Worm (Caenorhabditis elegans) whole organism, L1 larva: ENCODE data around the gene Y39B6A.33.

ENCODE experiments used
- ama-1 ChIP-seq: fragments of 150-350 bp; optimal IDR thresholded peaks from 2 replicates; lab custom pipeline; 2014
- lin-13 ChIP-seq: fragments of 150-350 bp; optimal IDR thresholded peaks from 2 replicates; lab custom pipeline; 2014; ENCODE audit warnings: missing biosample characterization, missing genetic modification reagents, missing genetic modification characterization
- lin-35 ChIP-seq, 2 experiments: fragments of 150-350 bp; optimal IDR thresholded peaks; 2 replicates each; lab custom pipeline; 2014; ENCODE audit warnings: missing biosample characterization in 2 of 2, missing genetic modification characterization in 2 of 2, missing genetic modification reagents in 2 of 2
- mdl-1 ChIP-seq, 2 experiments: fragments of 150-350 bp; optimal IDR thresholded peaks; 2 replicates each; lab custom pipeline; 2014 to 2017; ENCODE audit warnings: missing biosample characterization in 2 of 2, missing genetic modification characterization in 2 of 2, inconsistent platforms in 1 of 2
- rnt-1 ChIP-seq: sonication (generic microtip); optimal IDR thresholded peaks from 2 replicates; lab custom pipeline; 2016; ENCODE audit warnings: mild to moderate bottlenecking, missing genetic modification characterization, moderate library complexity, missing compliant biosample characterization
- unc-86 ChIP-seq: sonication (generic microtip); optimal IDR thresholded peaks from 2 replicates; lab custom pipeline; 2016; ENCODE audit warnings: missing genetic modification characterization, missing compliant biosample characterization
- ztf-11 ChIP-seq, 2 experiments: sonication (generic microtip); optimal IDR thresholded peaks; 2 replicates each; lab custom pipeline; 2016 to 2017; ENCODE audit warnings: missing genetic modification characterization in 2 of 2, missing biosample characterization in 1 of 2, missing compliant biosample characterization in 1 of 2

DNA sequence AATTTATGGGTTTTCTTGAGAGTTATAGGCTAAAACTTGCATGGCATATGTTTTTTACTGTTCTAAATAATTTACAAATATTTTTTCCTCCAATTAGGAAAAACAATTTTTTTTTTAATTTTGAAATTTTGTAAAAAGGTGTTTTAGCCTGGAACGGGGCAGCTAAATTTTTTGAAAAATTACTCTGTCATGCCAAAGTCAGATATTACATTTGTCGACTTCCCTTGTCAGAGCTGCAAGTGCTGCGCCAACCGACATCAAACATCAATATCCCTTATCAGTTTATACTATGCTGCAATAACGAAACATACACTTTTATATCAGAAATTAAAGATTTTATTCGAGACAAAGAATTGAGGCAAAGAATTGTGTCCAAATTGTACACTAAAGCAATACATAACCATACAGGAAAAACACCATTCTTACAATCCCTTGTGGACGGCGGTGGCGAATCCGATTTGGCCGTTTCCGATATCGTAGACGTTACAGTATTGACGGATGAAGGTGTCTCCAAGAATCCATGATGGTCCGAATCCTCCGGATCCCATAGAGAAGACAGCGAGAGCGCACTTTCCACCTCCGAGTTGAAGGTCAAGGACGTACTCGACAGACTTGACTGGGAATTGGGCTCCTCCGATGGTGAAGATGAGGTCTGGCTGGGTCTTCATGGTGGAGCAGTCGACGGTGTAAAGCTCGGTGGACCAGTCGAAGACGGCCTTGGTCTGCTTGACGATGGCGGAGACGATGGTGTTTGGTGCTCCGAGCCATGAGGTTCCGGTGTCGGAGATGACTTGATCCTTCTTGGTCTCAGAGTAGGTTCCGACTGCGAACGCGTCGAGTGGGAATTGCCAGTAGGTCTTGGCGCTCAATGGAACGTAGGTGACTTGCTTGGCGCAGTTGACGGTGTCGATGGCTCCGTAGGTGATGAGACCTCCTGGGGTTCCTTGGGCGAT is 47.7 kb downstream of the Y39B6A.33 start:
- TF ChIP-seq rnt-1 (tag; lab: Kevin White, UChicago) (no peak), ztf-11 (tag; optimal IDR thresholded peaks at IDR 0.05; lab: Kevin White, UChicago) (no peak), ama-1 (lab: Kevin White, UChicago) (peak; percentile 2), unc-86 (no peak), lin-13 (no peak), lin-35 (GFP tag; optimal IDR thresholded peaks at IDR 0.05; lab: Kevin White, UChicago) (peak in 1 of 2 experiments; percentile 50), mdl-1 (tag; optimal IDR thresholded peaks at IDR 0.05; lab: Kevin White, UChicago) (no peak)
